Fruit fly (Drosophila melanogaster): ENCODE data around the gene RpL3.

Gene RpL3

DNA sequence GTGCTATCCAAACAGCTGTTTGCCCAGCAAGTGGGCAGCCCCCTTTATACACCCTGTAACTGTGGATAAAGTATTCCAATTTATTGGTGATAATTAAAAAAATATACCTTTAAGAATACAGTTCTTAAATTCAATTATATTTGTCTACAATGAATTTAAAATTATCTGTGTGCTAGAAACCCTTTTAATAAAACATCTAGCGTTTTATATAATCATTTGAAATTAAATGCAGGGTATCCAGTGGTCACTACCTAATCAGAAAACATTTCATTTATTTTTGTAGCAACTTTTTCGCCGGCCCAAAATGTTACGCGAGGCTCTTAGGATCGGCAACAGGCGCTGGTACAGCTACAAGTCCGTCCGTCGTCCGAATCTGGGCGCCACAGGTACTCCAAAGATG, 4.8 kb downstream of the RpL3 start, which contains the start of gene CG17726 (continued):
- TF ChIP-seq nmo (GFP tag; optimal IDR thresholded peaks at IDR 0.05) (peak; percentile 99), sens (GFP tag) (peak; percentile 99), ssp (GFP tag; IDR thresholded peaks at IDR 0.05) (peak; percentile 93), Jarid2 (GFP tag; optimal IDR thresholded peaks at IDR 0.05) (no peak), gem (tag; optimal IDR thresholded peaks at IDR 0.05) (peak; percentile 99), CG6765 (GFP tag; optimal IDR thresholded peaks at IDR 0.05) (peak; percentile 89), CG17361 (GFP tag; IDR thresholded peaks at IDR 0.05) (peak; percentile 97), CG13123 (GFP tag; optimal IDR thresholded peaks at IDR 0.05) (peak; percentile 90), CG2875 (GFP tag; optimal IDR thresholded peaks at IDR 0.05) (peak; percentile 96), Ssrp (tag; optimal IDR thresholded peaks at IDR 0.05) (peak; percentile 97), sd (tag; optimal IDR thresholded peaks at IDR 0.05) (peak; percentile 92), CG6654 (GFP tag; optimal IDR thresholded peaks at IDR 0.05) (peak; percentile 69), HLHmδ (GFP tag; optimal IDR thresholded peaks at IDR 0.05) (no peak), CG12299 (tag; optimal IDR thresholded peaks at IDR 0.05) (peak; percentile 98), fd102C (GFP tag; optimal IDR thresholded peaks at IDR 0.05) (peak; percentile 91), dati (GFP tag; IDR thresholded peaks at IDR 0.05) (peak; percentile 94), Six4 (GFP tag; optimal IDR thresholded peaks at IDR 0.05) (peak; percentile 96), Dll (GFP tag; IDR thresholded peaks at IDR 0.05; ENCODE audit: partially characterized antibody) (peak; percentile 32; the same call in 1 of the 4 replicates), Deaf1 (tag; optimal IDR thresholded peaks at IDR 0.05) (peak; percentile 85), Nf-YB (GFP tag; optimal IDR thresholded peaks at IDR 0.05) (peak; percentile 89), hkb (optimal IDR thresholded peaks at IDR 0.05) (no peak), hkb (GFP tag; IDR thresholded peaks at IDR 0.05) (peak; percentile 98), Hsf (GFP tag; optimal IDR thresholded peaks at IDR 0.05) (peak; percentile 97), bbx (GFP tag; IDR thresholded peaks at IDR 0.05; ENCODE audit: partially characterized antibody) (no peak), CG10274 (GFP tag; optimal IDR thresholded peaks at IDR 0.05) (peak; percentile 81), Sry-β (GFP tag; optimal IDR thresholded peaks at IDR 0.05) (peak; percentile 39), CG5953 (GFP tag; IDR thresholded peaks at IDR 0.05) (peak; percentile 97), pho (GFP tag; optimal IDR thresholded peaks at IDR 0.05) (peak; percentile 87), CG30403 (GFP tag; optimal IDR thresholded peaks at IDR 0.05) (peak; percentile 97), E2f2 (GFP tag; IDR thresholded peaks at IDR 0.05) (peak; percentile 87), MESR4 (GFP tag; optimal IDR thresholded peaks at IDR 0.05) (peak; percentile 67), HHEX (GFP tag; optimal IDR thresholded peaks at IDR 0.05) (peak; percentile 91), CG15479 (GFP tag; optimal IDR thresholded peaks at IDR 0.05) (peak; percentile 65), CG42726 (GFP tag; IDR thresholded peaks at IDR 0.05; ENCODE audit: partially characterized antibody) (no peak), ase (GFP tag; IDR thresholded peaks at IDR 0.05) (peak; percentile 98), CG17359 (tag; optimal IDR thresholded peaks at IDR 0.05) (peak; percentile 98), seq (GFP tag; IDR thresholded peaks at IDR 0.05) (peak; percentile 97), crp (GFP tag; optimal IDR thresholded peaks at IDR 0.05) (peak; percentile 62 to 88), CG9215 (GFP tag; IDR thresholded peaks at IDR 0.05) (peak; percentile 90), CG34422 (GFP tag; IDR thresholded peaks at IDR 0.05) (peak; percentile 98), ken (GFP tag; IDR thresholded peaks at IDR 0.05) (peak; percentile 96), CG14860 (GFP tag; IDR thresholded peaks at IDR 0.05; ENCODE audit: partially characterized antibody) (no peak), CG9797 (GFP tag; optimal IDR thresholded peaks at IDR 0.05) (peak; percentile 12), Blimp-1 (GFP tag; optimal IDR thresholded peaks at IDR 0.05) (peak; percentile 94), Trl (optimal IDR thresholded peaks at IDR 0.05) (no peak), Trl (GFP tag; optimal IDR thresholded peaks at IDR 0.05) (peak; percentile 88), Dp (GFP tag; optimal IDR thresholded peaks at IDR 0.05) (peak; percentile 19), CG4730 (GFP tag; IDR thresholded peaks at IDR 0.05) (peak; percentile 98), cato (GFP tag; optimal IDR thresholded peaks at IDR 0.05; ENCODE audit: borderline replicate concordance) (peak; percentile 94), dimm (GFP tag; IDR thresholded peaks at IDR 0.05) (peak; percentile 95)
